Fruit fly (Drosophila melanogaster) whole organism, embryonic: ENCODE data around the gene PIG-B.

Experiments
- CG10366 ChIP-seq: fragments of 200-800 bp; sonication (Bioruptor generic); IDR thresholded peaks from 2 replicates; pipeline ENCODE4 v1.3.6; 2022; ENCODE audit warnings: missing biosample characterization, missing genetic modification characterization
- CG10543 ChIP-seq: fragments of 200-800 bp; sonication (Bioruptor generic); optimal IDR thresholded peaks from 3 replicates; lab custom pipeline; 2017; ENCODE audit warnings: missing biosample characterization, mild to moderate bottlenecking, missing genetic modification characterization, moderate library complexity
- CG10565 ChIP-seq: fragments of 200-800 bp; sonication (Bioruptor generic); optimal IDR thresholded peaks from 3 replicates; lab custom pipeline; 2016; ENCODE audit warnings: missing biosample characterization, mild to moderate bottlenecking, missing genetic modification characterization
- CG11085 ChIP-seq: fragments of 200-800 bp; sonication (Bioruptor generic); IDR thresholded peaks from 2 replicates; pipeline ENCODE4 v1.3.6; 2022; ENCODE audit warnings: missing biosample characterization, missing genetic modification characterization
- CG14667 ChIP-seq: fragments of 200-800 bp; sonication (Bioruptor generic); IDR thresholded peaks from 2 replicates; pipeline ENCODE4 v1.3.6; 2022; ENCODE audit warnings: missing biosample characterization, missing genetic modification characterization
- CG15073 ChIP-seq: fragments of 200-800 bp; sonication (Bioruptor generic); optimal IDR thresholded peaks from 2 replicates; lab custom pipeline; 2016; ENCODE audit warnings: missing biosample characterization, missing genetic modification characterization
- CG16863 ChIP-seq: fragments of 200-800 bp; sonication (Bioruptor generic); optimal IDR thresholded peaks from 3 replicates; lab custom pipeline; 2016; ENCODE audit warnings: missing biosample characterization, missing genetic modification characterization
- CG17186 ChIP-seq: fragments of 200-800 bp; sonication (Bioruptor generic); optimal IDR thresholded peaks from 3 replicates; lab custom pipeline; 2017; ENCODE audit warnings: missing biosample characterization, missing genetic modification reagents, missing genetic modification characterization
- CG17328 ChIP-seq: fragments of 200-800 bp; sonication (Bioruptor generic); IDR thresholded peaks from 2 replicates; pipeline ENCODE4 v1.3.6; 2022; ENCODE audit warnings: missing biosample characterization, missing genetic modification characterization
- CG17912 ChIP-seq: fragments of 200-800 bp; sonication (Bioruptor generic); optimal IDR thresholded peaks from 2 replicates; lab custom pipeline; 2018; ENCODE audit warnings: missing biosample characterization, mild to moderate bottlenecking, missing genetic modification characterization
- CG18262 ChIP-seq: fragments of 200-800 bp; optimal IDR thresholded peaks from 3 replicates; lab custom pipeline; 2019; ENCODE audit warnings: missing biosample characterization, mild to moderate bottlenecking, missing genetic modification characterization, moderate library complexity
- CG18476 ChIP-seq: fragments of 200-800 bp; sonication (Bioruptor generic); optimal IDR thresholded peaks from 2 replicates; lab custom pipeline; 2016; ENCODE audit warnings: missing biosample characterization, mild to moderate bottlenecking, missing genetic modification characterization
- CG2116 ChIP-seq: fragments of 200-800 bp; sonication (Bioruptor generic); optimal IDR thresholded peaks from 3 replicates; lab custom pipeline; 2018; ENCODE audit warnings: missing biosample characterization, mild to moderate bottlenecking, missing genetic modification characterization
- CG2202 ChIP-seq: fragments of 200-800 bp; sonication (Bioruptor generic); optimal IDR thresholded peaks from 2 replicates; lab custom pipeline; 2018; ENCODE audit warnings: missing biosample characterization, mild to moderate bottlenecking, missing genetic modification characterization
- CG3838 ChIP-seq: fragments of 200-800 bp; sonication (Bioruptor generic); optimal IDR thresholded peaks from 3 replicates; lab custom pipeline; 2016; ENCODE audit warnings: missing biosample characterization, missing genetic modification characterization
- CG3847 ChIP-seq: fragments of 200-800 bp; sonication (Bioruptor generic); IDR thresholded peaks from 2 replicates; pipeline ENCODE4 v1.3.6; 2022; ENCODE audit warnings: missing biosample characterization, missing genetic modification characterization
- CG6272 ChIP-seq: fragments of 200-800 bp; sonication (Bioruptor generic); IDR thresholded peaks from 2 replicates; pipeline ENCODE4 v1.3.6; 2022; ENCODE audit warnings: missing biosample characterization, missing genetic modification characterization
- CG7963 ChIP-seq: fragments of 200-800 bp; sonication (Bioruptor generic); IDR thresholded peaks from 3 replicates; pipeline ENCODE4 v1.3.6; 2022; ENCODE audit warnings: missing biosample characterization, missing genetic modification characterization; ENCODE audit not compliant: partially characterized antibody
- CG8765 ChIP-seq: fragments of 200-800 bp; sonication (Bioruptor generic); IDR thresholded peaks from 2 replicates; pipeline ENCODE4 v1.3.6; 2022; ENCODE audit warnings: missing biosample characterization, missing genetic modification characterization
- D ChIP-seq, 2 experiments: fragments of 200-800 bp in 1 of 2; fragments of >200 bp in 1 of 2; sonication (Bioruptor generic) in 1 of 2; optimal IDR thresholded peaks; 2 replicates in 1 of 2; 3 replicates in 1 of 2; lab custom pipeline; 2017; ENCODE audit warnings: mild to moderate bottlenecking in 1 of 2, missing biosample characterization in 1 of 2, missing genetic modification characterization in 1 of 2, missing genetic modification reagents in 1 of 2
- Dip3 ChIP-seq: fragments of 200-800 bp; sonication (Bioruptor generic); optimal IDR thresholded peaks from 3 replicates; lab custom pipeline; 2016; ENCODE audit warnings: missing biosample characterization, missing genetic modification characterization
- Doc2 ChIP-seq: fragments of 200-800 bp; sonication (Bioruptor generic); IDR thresholded peaks from 2 replicates; pipeline ENCODE4 v1.3.6; 2022; ENCODE audit warnings: missing biosample characterization, missing genetic modification characterization
- E2f2 ChIP-seq: fragments of 200-800 bp; sonication (Bioruptor generic); IDR thresholded peaks from 2 replicates; pipeline ENCODE4 v1.3.6; 2022; ENCODE audit warnings: missing biosample characterization, missing genetic modification characterization
- Fer1 ChIP-seq: fragments of 200-800 bp; sonication (Bioruptor generic); optimal IDR thresholded peaks from 2 replicates; lab custom pipeline; 2017; ENCODE audit warnings: missing biosample characterization, mild to moderate bottlenecking, missing genetic modification characterization
- HLH4C ChIP-seq: fragments of 200-800 bp; sonication (Bioruptor generic); IDR thresholded peaks from 3 replicates; pipeline ENCODE4 v1.3.6; 2022; ENCODE audit warnings: missing biosample characterization, missing genetic modification characterization; ENCODE audit not compliant: partially characterized antibody
- Hey ChIP-seq: fragments of 200-800 bp; sonication (Bioruptor generic); optimal IDR thresholded peaks from 3 replicates; lab custom pipeline; 2018; ENCODE audit warnings: missing biosample characterization, mild to moderate bottlenecking, missing genetic modification characterization
- Meics ChIP-seq: fragments of 200-800 bp; sonication (Bioruptor generic); optimal IDR thresholded peaks from 2 replicates; lab custom pipeline; 2017; ENCODE audit warnings: missing biosample characterization, mild to moderate bottlenecking, missing genetic modification characterization
- Pdp1 ChIP-seq, 2 experiments: fragments of 200-800 bp; sonication (Bioruptor generic); optimal IDR thresholded peaks; 3 replicates each; lab custom pipeline; 2016; ENCODE audit warnings: missing biosample characterization in 2 of 2, missing genetic modification characterization in 2 of 2, mild to moderate bottlenecking in 1 of 2, moderate library complexity in 1 of 2
- Spps ChIP-seq: fragments of 200-800 bp; sonication (Bioruptor generic); optimal IDR thresholded peaks from 2 replicates; lab custom pipeline; 2018; ENCODE audit warnings: missing biosample characterization, mild to moderate bottlenecking, missing genetic modification characterization
- Taf1 ChIP-seq: fragments of 200-800 bp; sonication (Bioruptor generic); IDR thresholded peaks from 2 replicates; pipeline ENCODE4 v1.3.6; 2022; ENCODE audit warnings: missing biosample characterization, missing genetic modification characterization
- Xbp1 ChIP-seq: fragments of 200-800 bp; sonication (Bioruptor generic); optimal IDR thresholded peaks from 3 replicates; lab custom pipeline; 2016; ENCODE audit warnings: missing biosample characterization, mild to moderate bottlenecking, missing genetic modification characterization
- YL-1 ChIP-seq: fragments of 200-800 bp; sonication (Bioruptor generic); optimal IDR thresholded peaks from 3 replicates; lab custom pipeline; 2017; ENCODE audit warnings: missing biosample characterization, mild to moderate bottlenecking, missing genetic modification characterization
- ac ChIP-seq: fragments of 200-800 bp; sonication (Bioruptor generic); optimal IDR thresholded peaks from 3 replicates; lab custom pipeline; 2017; ENCODE audit warnings: missing biosample characterization, mild to moderate bottlenecking, missing genetic modification characterization
- ap ChIP-seq: fragments of 200-800 bp; sonication (Bioruptor generic); IDR thresholded peaks from 2 replicates; pipeline ENCODE4 v1.3.6; 2022; ENCODE audit warnings: missing biosample characterization, missing genetic modification characterization
- caup ChIP-seq: fragments of 200-800 bp; sonication (Bioruptor generic); optimal IDR thresholded peaks from 3 replicates; lab custom pipeline; 2017; ENCODE audit warnings: missing biosample characterization, mild to moderate bottlenecking, missing genetic modification characterization, moderate library complexity; ENCODE audit not compliant: severe bottlenecking
- chn ChIP-seq: fragments of 200-800 bp; sonication (Bioruptor generic); optimal IDR thresholded peaks from 2 replicates; lab custom pipeline; 2016; ENCODE audit warnings: missing biosample characterization, missing genetic modification characterization
- ci ChIP-seq: fragments of 200-800 bp; sonication (Bioruptor generic); IDR thresholded peaks from 3 replicates; pipeline ENCODE4 v1.3.6; 2022; ENCODE audit warnings: missing biosample characterization, missing genetic modification characterization
- eve ChIP-seq, 2 experiments: fragments of >200 bp; optimal IDR thresholded peaks; 2 replicates each; lab custom pipeline; 2017; ENCODE audit warnings: missing biosample characterization in 2 of 2, missing genetic modification characterization in 2 of 2
- eyg ChIP-seq: fragments of 200-800 bp; sonication (Bioruptor generic); optimal IDR thresholded peaks from 3 replicates; lab custom pipeline; 2016; ENCODE audit warnings: missing biosample characterization, missing genetic modification characterization
- her ChIP-seq: fragments of 200-800 bp; sonication (Bioruptor generic); optimal IDR thresholded peaks from 2 replicates; lab custom pipeline; 2016; ENCODE audit warnings: missing biosample characterization, missing genetic modification characterization
- hkb ChIP-seq, 2 experiments: fragments of 200-800 bp in 1 of 2; fragments of >200 bp in 1 of 2; sonication (Bioruptor generic) in 1 of 2; IDR thresholded peaks in 1 of 2; optimal IDR thresholded peaks in 1 of 2; 2 replicates each; pipeline versions ENCODE4 v1.3.6 to Lab custom; 2017 to 2022; ENCODE audit warnings: missing biosample characterization in 1 of 2, missing genetic modification characterization in 1 of 2
- nau ChIP-seq: fragments of 200-800 bp; sonication (Bioruptor generic); optimal IDR thresholded peaks from 3 replicates; lab custom pipeline; 2017; ENCODE audit warnings: missing biosample characterization, mild to moderate bottlenecking, missing genetic modification characterization, missing genetic modification reagents
- pan ChIP-seq, 4 experiments: fragments of >200 bp in 3 of 4; fragments of 200-800 bp in 1 of 4; sonication (Bioruptor generic) in 1 of 4; optimal IDR thresholded peaks in 3 of 4; IDR thresholded peaks in 1 of 4; 2 replicates each; pipeline versions ENCODE4 v1.3.6 to Lab custom; 2017 to 2022; ENCODE audit warnings: missing biosample characterization in 2 of 4, missing genetic modification characterization in 2 of 4, mixed read lengths in 1 of 4
- pita ChIP-seq: fragments of 200-800 bp; sonication (Bioruptor generic); optimal IDR thresholded peaks from 2 replicates; lab custom pipeline; 2017; ENCODE audit warnings: missing biosample characterization, mild to moderate bottlenecking, missing genetic modification characterization
- prd ChIP-seq, 3 experiments: fragments of >200 bp in 2 of 3; fragments of 200-800 bp in 1 of 3; sonication (Bioruptor generic) in 1 of 3; optimal IDR thresholded peaks in 2 of 3; IDR thresholded peaks in 1 of 3; 2 replicates in 2 of 3; 3 replicates in 1 of 3; pipeline versions ENCODE4 v1.3.6 to Lab custom; 2017 to 2022; ENCODE audit warnings: missing biosample characterization in 1 of 3, missing genetic modification characterization in 1 of 3
- pum ChIP-seq: fragments of 200-800 bp; sonication (Bioruptor generic); optimal IDR thresholded peaks from 2 replicates; lab custom pipeline; 2016; ENCODE audit warnings: missing biosample characterization, missing genetic modification characterization
- ro ChIP-seq: fragments of 200-800 bp; sonication (Bioruptor generic); IDR thresholded peaks from 2 replicates; pipeline ENCODE4 v1.3.6; 2022; ENCODE audit warnings: missing biosample characterization, missing genetic modification characterization
- seq ChIP-seq: fragments of 200-800 bp; sonication (Bioruptor generic); IDR thresholded peaks from 2 replicates; pipeline ENCODE4 v1.3.6; 2022; ENCODE audit warnings: missing biosample characterization, missing genetic modification characterization

PIG-B gene

dm6 chr3L:3767825-3768224 lies 43.2 kb upstream of the PIG-B start (continued):
- peak; percentile 74 for TF ChIP-seq CG17912 (GFP tag; lab: Kevin White, UChicago)
- no peak for TF ChIP-seq CG18262 (tag; lab: Kevin White, UChicago)
- TF ChIP-seq Fer1, result peak; percentile 4
- TF ChIP-seq ro, result 0 out of 2 replicates have a peak, but pooled peaks have one; percentile 8
- TF ChIP-seq prd (optimal IDR thresholded peaks at IDR 0.05; lab: Kevin White, UChicago), result no peak
- TF ChIP-seq prd (GFP tag; IDR thresholded peaks at IDR 0.05; lab: Robert Waterston, UW), result peak; percentile 58
- TF ChIP-seq ac (GFP tag; lab: Kevin White, UChicago), result no peak
- peak; percentile 54 for TF ChIP-seq CG10543 (GFP tag; lab: Kevin White, UChicago)
- TF ChIP-seq hkb (optimal IDR thresholded peaks at IDR 0.05; lab: Kevin White, UChicago), result no peak
- no peak; the same call in 1 of the 2 replicates for TF ChIP-seq hkb (GFP tag; IDR thresholded peaks at IDR 0.05; lab: Robert Waterston, UW)
- no peak for TF ChIP-seq eyg (GFP tag; lab: Kevin White, UChicago)
- peak; percentile 83 for TF ChIP-seq Xbp1 (GFP tag; lab: Kevin White, UChicago)
- TF ChIP-seq CG17186 (GFP tag; lab: Kevin White, UChicago), result no peak
- peak; percentile 59 for TF ChIP-seq CG10366 (GFP tag; lab: Robert Waterston, UW)
- peak; percentile 71 for TF ChIP-seq CG16863 (GFP tag; lab: Kevin White, UChicago)
- peak; percentile 36; the same call in 1 of the 2 replicates for TF ChIP-seq seq (GFP tag; lab: Robert Waterston, UW)
- TF ChIP-seq pan (optimal IDR thresholded peaks at IDR 0.05; lab: Kevin White, UChicago), result no peak
- TF ChIP-seq pan (GFP tag; optimal IDR thresholded peaks at IDR 0.05 in 1 of 2, IDR thresholded peaks at IDR 0.05 in 1 of 2), result peak in 1 of 2 experiments; percentile 68
- peak; percentile 92 for TF ChIP-seq ci (GFP tag; lab: Robert Waterston, UW)
- TF ChIP-seq Dip3 (GFP tag; lab: Kevin White, UChicago), result peak; percentile 47
- TF ChIP-seq nau (GFP tag; lab: Kevin White, UChicago), result no peak
- no peak for TF ChIP-seq CG18476
- peak; percentile 48 for TF ChIP-seq CG14667 (GFP tag; lab: Robert Waterston, UW)
- TF ChIP-seq Pdp1 (GFP tag; optimal IDR thresholded peaks at IDR 0.05; lab: Kevin White, UChicago), result peak; percentile 26 to 69
- TF ChIP-seq CG7963 (GFP tag; lab: Robert Waterston, UW), result 0 out of 3 replicates have a peak, but pooled peaks have one; percentile 14
- no peak; the same call in 1 of the 2 replicates for TF ChIP-seq ap (GFP tag; lab: Robert Waterston, UW)
- peak in 1 of 2 experiments; percentile 48 for TF ChIP-seq eve (GFP tag; optimal IDR thresholded peaks at IDR 0.05; lab: Kevin White, UChicago)
- peak; percentile 65 for TF ChIP-seq pum
- no peak for TF ChIP-seq CG10565
- TF ChIP-seq her, result peak; percentile 57
- no peak for TF ChIP-seq pita (GFP tag; lab: Kevin White, UChicago)
- peak; percentile 61 for TF ChIP-seq caup
- TF ChIP-seq Hey (tag; lab: Kevin White, UChicago), result no peak
- peak; percentile 40; the same call in 1 of the 2 replicates for TF ChIP-seq CG6272
- no peak for TF ChIP-seq Taf1 (GFP tag; lab: Robert Waterston, UW)
- peak; percentile 36 for TF ChIP-seq YL-1 (GFP tag; lab: Kevin White, UChicago)
- TF ChIP-seq CG8765 (GFP tag; lab: Robert Waterston, UW), result no peak
- TF ChIP-seq HLH4C, result no peak
- no peak for TF ChIP-seq CG11085
- TF ChIP-seq Spps (tag; lab: Kevin White, UChicago), result no peak
- no peak for TF ChIP-seq CG15073
- TF ChIP-seq CG3847 (GFP tag; lab: Robert Waterston, UW), result peak; percentile 53
- no peak for TF ChIP-seq CG3838
- TF ChIP-seq CG2116, result peak; percentile 37
- no peak for TF ChIP-seq D (optimal IDR thresholded peaks at IDR 0.05; lab: Kevin White, UChicago)
- peak; percentile 24 for TF ChIP-seq D (GFP tag; optimal IDR thresholded peaks at IDR 0.05; lab: Kevin White, UChicago)
- TF ChIP-seq E2f2 (GFP tag; lab: Robert Waterston, UW), result peak; percentile 32
- peak; percentile 30 for TF ChIP-seq Meics (GFP tag; lab: Kevin White, UChicago)
- peak; percentile 79 for TF ChIP-seq chn (GFP tag; lab: Kevin White, UChicago)
- TF ChIP-seq CG17328 (GFP tag; lab: Robert Waterston, UW), result peak; percentile 66
- no peak for TF ChIP-seq Doc2 (GFP tag; lab: Robert Waterston, UW)
- TF ChIP-seq CG2202 (tag; lab: Kevin White, UChicago), result peak; percentile 31
